Worm (Caenorhabditis elegans): ENCODE results near the gene dna-2.

DNA sequence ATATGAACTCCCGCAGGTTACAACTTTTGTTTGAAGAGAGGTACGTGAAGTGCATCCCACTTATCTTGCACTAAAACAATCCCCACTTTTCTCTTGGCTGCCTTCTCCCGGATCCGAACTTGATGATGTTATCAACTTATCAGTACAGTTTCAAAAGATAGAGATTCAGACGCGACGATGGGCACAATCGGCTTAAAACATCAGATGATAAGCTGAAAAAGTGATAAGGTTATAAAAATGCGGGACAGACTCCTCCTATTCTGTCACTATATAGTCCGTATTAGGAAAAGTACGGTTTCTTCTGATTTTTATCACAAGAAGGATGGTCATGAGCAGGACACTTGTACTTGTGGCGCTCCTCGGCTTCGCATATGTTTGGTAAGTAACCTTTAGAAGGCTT lies 39.0 kb upstream of the dna-2 start, which contains the start of gene ctsa-1.2:
- TF ChIP-seq C38D4.7 (GFP tag; optimal IDR thresholded peaks at IDR 0.05) (no peak), unc-86 (tag; optimal IDR thresholded peaks at IDR 0.05) (no peak)
